Worm (Caenorhabditis elegans) whole organism, L1 larva: ENCODE data around the gene Y57G11C.46.
A peak's percentile ranks its signal among the peaks of the same experiment; 100 is the strongest.

Experiments
- C16A3.4 ChIP-seq: fragments of 150-350 bp; optimal IDR thresholded peaks from 2 replicates; lab custom pipeline; 2014; ENCODE audit warnings: missing biosample characterization, missing genetic modification characterization
- Y116A8C.19 ChIP-seq: sonication (generic microtip); optimal IDR thresholded peaks from 2 replicates; lab custom pipeline; 2016; ENCODE audit warnings: missing compliant biosample characterization, missing genetic modification characterization, borderline replicate concordance
- aha-1 ChIP-seq: fragments of 150-350 bp; optimal IDR thresholded peaks from 2 replicates; lab custom pipeline; 2014; ENCODE audit warnings: missing biosample characterization, missing genetic modification characterization
- aly-2 ChIP-seq: fragments of 150-350 bp; optimal IDR thresholded peaks from 2 replicates; lab custom pipeline; 2014; ENCODE audit warnings: missing biosample characterization, missing genetic modification characterization
- ama-1 ChIP-seq: fragments of 150-350 bp; optimal IDR thresholded peaks from 2 replicates; lab custom pipeline; 2014
- blmp-1 ChIP-seq: fragments of 150-350 bp; optimal IDR thresholded peaks from 2 replicates; lab custom pipeline; 2014; ENCODE audit warnings: missing biosample characterization, missing genetic modification characterization
- ceh-8 ChIP-seq: fragments of 200-800 bp; sonication (Bioruptor generic); optimal IDR thresholded peaks from 2 replicates; lab custom pipeline; 2018; ENCODE audit warnings: mild to moderate bottlenecking, missing genetic modification characterization, moderate library complexity, missing compliant biosample characterization
- ceh-82 ChIP-seq, 3 experiments: fragments of 150-350 bp in 1 of 3; sonication (generic microtip) in 2 of 3; optimal IDR thresholded peaks; 2 replicates each; lab custom pipeline; 2014 to 2017; ENCODE audit warnings: missing biosample characterization in 3 of 3, missing genetic modification characterization in 3 of 3
- ceh-88 ChIP-seq: fragments of 200-800 bp; sonication (Bioruptor generic); IDR thresholded peaks from 2 replicates; pipeline ENCODE4 v1.3.6; 2022; ENCODE audit warnings: missing genetic modification characterization, missing compliant biosample characterization
- ceh-90 ChIP-seq: sonication (generic microtip); optimal IDR thresholded peaks from 2 replicates; lab custom pipeline; 2016; ENCODE audit warnings: missing genetic modification characterization, missing compliant biosample characterization
- ces-1 ChIP-seq: fragments of 150-350 bp; optimal IDR thresholded peaks from 2 replicates; lab custom pipeline; 2014; ENCODE audit warnings: missing biosample characterization, missing genetic modification reagents, missing genetic modification characterization
- dsc-1 ChIP-seq: sonication (generic microtip); optimal IDR thresholded peaks from 2 replicates; lab custom pipeline; 2016; ENCODE audit warnings: mild to moderate bottlenecking, missing genetic modification characterization, missing compliant biosample characterization
- efl-3 ChIP-seq: fragments of 200-800 bp; sonication (Bioruptor generic); optimal IDR thresholded peaks from 2 replicates; lab custom pipeline; 2018; ENCODE audit warnings: mild to moderate bottlenecking, missing genetic modification characterization, missing compliant biosample characterization
- egl-27 ChIP-seq, 2 experiments: fragments of 150-350 bp in 1 of 2; sonication (generic microtip); optimal IDR thresholded peaks; 3 replicates each; lab custom pipeline; 2017 to 2018; ENCODE audit warnings: missing biosample characterization in 2 of 2, missing genetic modification characterization in 2 of 2, missing genetic modification reagents in 2 of 2
- elt-2 ChIP-seq: sonication (generic microtip); optimal IDR thresholded peaks from 2 replicates; lab custom pipeline; 2016; ENCODE audit warnings: missing genetic modification characterization, mild to moderate bottlenecking, inconsistent platforms, missing compliant biosample characterization, missing genetic modification reagents
- elt-3 ChIP-seq, 6 experiments: fragments of 150-350 bp in 1 of 6; sonication (generic microtip); optimal IDR thresholded peaks; 2 replicates each; lab custom pipeline; 2017 to 2018; ENCODE audit warnings: missing biosample characterization in 6 of 6, missing genetic modification characterization in 6 of 6, inconsistent platforms in 1 of 6
- ets-5 ChIP-seq: fragments of 200-800 bp; sonication (Bioruptor generic); IDR thresholded peaks from 2 replicates; pipeline ENCODE4 v1.3.6; 2022; ENCODE audit warnings: missing genetic modification characterization, missing compliant biosample characterization
- fkh-8 ChIP-seq: sonication (generic microtip); optimal IDR thresholded peaks from 2 replicates; lab custom pipeline; 2016; ENCODE audit warnings: mild to moderate bottlenecking, missing genetic modification characterization, missing compliant biosample characterization
- fos-1 ChIP-seq: fragments of 150-350 bp; optimal IDR thresholded peaks from 2 replicates; lab custom pipeline; 2014; ENCODE audit warnings: missing biosample characterization, missing genetic modification characterization
- grh-1 ChIP-seq: fragments of 200-800 bp; sonication (Bioruptor generic); IDR thresholded peaks from 2 replicates; pipeline ENCODE4 v1.3.6; 2022; ENCODE audit warnings: missing genetic modification reagents, missing genetic modification characterization, missing compliant biosample characterization
- hlh-17 ChIP-seq: fragments of 200-800 bp; sonication (Bioruptor generic); optimal IDR thresholded peaks from 2 replicates; lab custom pipeline; 2018; ENCODE audit warnings: missing genetic modification characterization, mild to moderate bottlenecking, missing compliant biosample characterization, moderate library complexity, borderline replicate concordance
- lin-13 ChIP-seq: fragments of 150-350 bp; optimal IDR thresholded peaks from 2 replicates; lab custom pipeline; 2014; ENCODE audit warnings: missing biosample characterization, missing genetic modification reagents, missing genetic modification characterization
- lin-39 ChIP-seq: fragments of 150-350 bp; optimal IDR thresholded peaks from 2 replicates; lab custom pipeline; 2014; ENCODE audit warnings: missing biosample characterization, missing genetic modification reagents, missing genetic modification characterization
- mdl-1 ChIP-seq, 2 experiments: fragments of 150-350 bp; optimal IDR thresholded peaks; 2 replicates each; lab custom pipeline; 2014 to 2017; ENCODE audit warnings: missing biosample characterization in 2 of 2, missing genetic modification characterization in 2 of 2, inconsistent platforms in 1 of 2
- mef-2 ChIP-seq: fragments of 150-350 bp; optimal IDR thresholded peaks from 2 replicates; lab custom pipeline; 2014; ENCODE audit warnings: missing biosample characterization, missing genetic modification characterization
- mep-1 ChIP-seq: fragments of 150-350 bp; optimal IDR thresholded peaks from 2 replicates; lab custom pipeline; 2014; ENCODE audit warnings: missing biosample characterization, missing genetic modification characterization
- nhr-11 ChIP-seq: fragments of 150-350 bp; optimal IDR thresholded peaks from 2 replicates; lab custom pipeline; 2014; ENCODE audit warnings: missing biosample characterization, missing genetic modification characterization
- nhr-12 ChIP-seq: sonication (generic microtip); optimal IDR thresholded peaks from 2 replicates; lab custom pipeline; 2017; ENCODE audit warnings: missing biosample characterization, missing genetic modification characterization
- nhr-19 ChIP-seq: fragments of 200-800 bp; sonication (Bioruptor generic); conservative IDR thresholded peaks from 2 replicates; pipeline ENCODE4 v1.3.6; 2022; ENCODE audit warnings: missing genetic modification characterization, missing compliant biosample characterization
- nhr-20 ChIP-seq: sonication (generic microtip); optimal IDR thresholded peaks from 2 replicates; lab custom pipeline; 2016; ENCODE audit warnings: mild to moderate bottlenecking, missing genetic modification characterization, missing compliant biosample characterization
- nhr-47 ChIP-seq: sonication (generic microtip); optimal IDR thresholded peaks from 2 replicates; lab custom pipeline; 2016; ENCODE audit warnings: mild to moderate bottlenecking, missing genetic modification characterization, moderate library complexity, missing compliant biosample characterization
- nhr-76 ChIP-seq: sonication (generic microtip); optimal IDR thresholded peaks from 2 replicates; lab custom pipeline; 2017; ENCODE audit warnings: missing biosample characterization, missing genetic modification characterization
- nhr-84 ChIP-seq: sonication (generic microtip); optimal IDR thresholded peaks from 2 replicates; lab custom pipeline; 2017; ENCODE audit warnings: missing biosample characterization, missing genetic modification characterization
- nhr-85 ChIP-seq: sonication (generic microtip); peaks from one replicate; lab custom pipeline; 2016; ENCODE audit warnings: missing genetic modification characterization, inconsistent platforms, missing compliant biosample characterization
- nhr-90 ChIP-seq: sonication (generic microtip); optimal IDR thresholded peaks from 2 replicates; lab custom pipeline; 2016; ENCODE audit warnings: mild to moderate bottlenecking, missing genetic modification characterization, missing compliant biosample characterization; ENCODE audit not compliant: poor library complexity
- pag-3 ChIP-seq: sonication (generic microtip); optimal IDR thresholded peaks from 2 replicates; lab custom pipeline; 2017; ENCODE audit warnings: missing genetic modification characterization, mild to moderate bottlenecking, missing compliant biosample characterization, antibody characterized with exemption, borderline replicate concordance; ENCODE audit not compliant: insufficient read depth
- pax-3 ChIP-seq: fragments of 200-800 bp; sonication (Bioruptor generic); optimal IDR thresholded peaks from 2 replicates; lab custom pipeline; 2018; ENCODE audit warnings: mild to moderate bottlenecking, missing genetic modification characterization, moderate library complexity, missing compliant biosample characterization
- pqm-1 ChIP-seq: sonication (generic microtip); optimal IDR thresholded peaks from 3 replicates; lab custom pipeline; 2017; ENCODE audit warnings: missing biosample characterization, missing genetic modification characterization
- rnt-1 ChIP-seq: sonication (generic microtip); optimal IDR thresholded peaks from 2 replicates; lab custom pipeline; 2016; ENCODE audit warnings: mild to moderate bottlenecking, missing genetic modification characterization, moderate library complexity, missing compliant biosample characterization
- snpc-4 ChIP-seq: fragments of 150-350 bp; optimal IDR thresholded peaks from 2 replicates; lab custom pipeline; 2014; ENCODE audit warnings: missing biosample characterization, missing genetic modification characterization
- snu-23 ChIP-seq: sonication (generic microtip); optimal IDR thresholded peaks from 2 replicates; lab custom pipeline; 2016; ENCODE audit warnings: missing genetic modification characterization, missing compliant biosample characterization
- sox-4 ChIP-seq: sonication (generic microtip); optimal IDR thresholded peaks from 2 replicates; lab custom pipeline; 2016; ENCODE audit warnings: missing genetic modification characterization, missing compliant biosample characterization
- tbx-2 ChIP-seq: sonication (generic microtip); optimal IDR thresholded peaks from 2 replicates; lab custom pipeline; 2016; ENCODE audit warnings: missing genetic modification characterization, missing compliant biosample characterization
- tlp-1 ChIP-seq: fragments of 150-350 bp; optimal IDR thresholded peaks from 2 replicates; lab custom pipeline; 2014; ENCODE audit warnings: missing biosample characterization, missing genetic modification characterization
- unc-130 ChIP-seq: fragments of 150-350 bp; optimal IDR thresholded peaks from 2 replicates; lab custom pipeline; 2017; ENCODE audit warnings: missing biosample characterization, missing genetic modification characterization, inconsistent platforms
- unc-30 ChIP-seq: sonication (generic microtip); optimal IDR thresholded peaks from 2 replicates; lab custom pipeline; 2017; ENCODE audit warnings: missing biosample characterization, missing genetic modification characterization
- xbp-1 ChIP-seq: sonication (generic microtip); optimal IDR thresholded peaks from 2 replicates; lab custom pipeline; 2016; ENCODE audit warnings: missing genetic modification characterization, missing compliant biosample characterization
- ztf-4 ChIP-seq: fragments of 150-350 bp; optimal IDR thresholded peaks from 2 replicates; lab custom pipeline; 2014; ENCODE audit warnings: missing biosample characterization, missing genetic modification characterization

Gene Y57G11C.46

DNA sequence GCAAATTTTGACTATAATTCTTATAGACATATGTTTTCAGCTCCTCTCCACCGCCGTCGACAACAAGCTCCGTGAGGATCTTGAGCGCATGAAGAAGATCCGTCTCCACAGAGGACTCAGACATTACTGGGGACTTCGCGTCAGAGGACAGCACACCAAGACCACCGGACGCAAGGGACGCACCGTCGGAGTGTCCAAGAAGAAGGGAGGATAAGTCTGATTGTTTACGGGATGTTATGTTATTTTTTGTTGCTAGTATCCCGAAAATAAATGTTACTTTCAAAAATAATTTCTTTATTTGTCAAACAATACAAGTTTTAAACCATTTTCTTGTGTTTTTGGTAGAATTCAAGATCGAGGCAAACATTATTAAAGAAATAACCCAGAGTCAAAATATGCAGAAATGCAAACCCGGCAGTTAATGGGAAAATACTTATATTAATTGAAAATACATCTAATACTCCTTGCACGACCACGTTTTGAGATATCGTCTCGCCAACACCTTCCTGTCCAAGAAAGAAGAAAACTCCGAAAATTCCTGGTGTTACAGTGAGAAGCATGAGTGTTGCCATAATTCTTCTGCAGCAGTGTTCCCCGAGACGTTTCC, 10.1 kb upstream of the Y57G11C.46 start:
- TF ChIP-seq nhr-85 (peak; percentile 31), xbp-1 (tag; lab: Kevin White, UChicago) (no peak)

DNA sequence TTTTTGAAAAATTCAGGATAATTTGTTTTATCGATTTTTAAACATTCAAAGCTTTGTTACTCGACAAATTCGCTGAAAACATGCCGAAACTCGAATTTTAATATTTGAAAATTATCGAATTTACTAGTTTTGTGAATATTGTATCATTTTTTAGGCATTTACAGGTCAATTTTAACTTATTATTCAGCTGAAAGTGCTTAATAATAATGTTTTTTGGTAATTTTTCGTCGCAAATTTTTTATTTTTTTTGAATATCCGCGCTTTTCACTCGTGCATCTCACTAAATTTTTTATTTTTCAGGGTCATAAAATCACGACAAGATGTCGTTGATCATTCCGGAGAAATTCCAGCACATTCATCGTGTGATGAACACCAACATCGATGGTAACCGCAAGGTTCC, 9.2 kb upstream of the Y57G11C.46 start, which contains the start of gene rps-18:
Gene rps-18, plus strand, starts transcription at position 301 of the 400 bp plus-strand sequence.
- TF ChIP-seq ztf-4 (tag; lab: Kevin White, UChicago), result no peak
- TF ChIP-seq nhr-11 (tag; lab: Kevin White, UChicago), result no peak
- no peak for TF ChIP-seq hlh-17 (GFP tag; lab: Kevin White, UChicago)
- TF ChIP-seq ets-5, result no peak
- TF ChIP-seq pax-3 (tag; lab: Kevin White, UChicago), result no peak
- no peak for TF ChIP-seq snu-23 (GFP tag; lab: Kevin White, UChicago)

DNA sequence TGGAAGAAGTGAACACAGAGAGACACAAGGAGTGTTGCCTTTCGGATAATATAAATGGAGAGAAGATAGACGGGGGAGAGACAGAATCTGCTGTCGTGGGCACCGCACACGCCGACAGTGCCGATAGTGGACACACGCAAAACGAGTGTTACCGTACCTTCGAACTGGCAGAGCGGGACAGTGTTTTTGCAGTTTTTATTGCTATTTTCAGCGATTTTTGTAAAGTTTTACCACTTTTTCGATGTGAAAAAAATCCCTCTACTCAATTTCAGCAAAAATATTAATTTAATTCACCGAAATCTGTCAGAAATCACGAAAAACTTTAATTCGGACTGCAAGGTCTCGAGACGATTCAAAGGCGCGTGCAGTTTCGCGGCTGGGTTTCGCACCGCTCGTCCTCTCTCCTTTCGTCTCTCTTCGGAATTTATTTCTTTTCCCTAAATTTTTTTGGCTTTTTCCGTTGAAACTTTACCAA, 8.7 kb upstream of the Y57G11C.46 start, which contains the start of gene sec-61.A:
Gene sec-61.A, minus strand, starts transcription at position 387 of the 475 bp plus-strand sequence.
- TF ChIP-seq ceh-82 (tag; optimal IDR thresholded peaks at IDR 0.05; lab: Kevin White, UChicago), result peak in 2 of 3 experiments; percentile 34 to 47
- peak; percentile 50 for TF ChIP-seq ceh-90 (tag; lab: Kevin White, UChicago)
- TF ChIP-seq sox-4 (tag; lab: Kevin White, UChicago), result peak; percentile 59
- no peak for TF ChIP-seq aha-1
- no peak for TF ChIP-seq mep-1 (tag; lab: Kevin White, UChicago)
- TF ChIP-seq nhr-47 (tag; lab: Kevin White, UChicago), result peak; percentile 92
- peak; percentile 78 for TF ChIP-seq dsc-1 (tag; lab: Kevin White, UChicago)
- TF ChIP-seq elt-3 (tag; optimal IDR thresholded peaks at IDR 0.05; lab: Kevin White, UChicago), result peak in 3 of 6 experiments; percentile 39 to 64 (median 58)
- TF ChIP-seq aly-2 (tag; lab: Kevin White, UChicago), result peak; percentile 57
- peak; percentile 93 for TF ChIP-seq xbp-1 (tag; lab: Kevin White, UChicago)
- TF ChIP-seq grh-1 (GFP tag; lab: Robert Waterston, UW), result peak; percentile 82
- TF ChIP-seq nhr-11 (tag; lab: Kevin White, UChicago), result no peak
- TF ChIP-seq fos-1 (tag; lab: Kevin White, UChicago), result peak; percentile 39
- peak; percentile 96 for TF ChIP-seq nhr-85
- TF ChIP-seq rnt-1 (tag; lab: Kevin White, UChicago), result peak; percentile 34
- TF ChIP-seq efl-3, result peak; percentile 31
- no peak for TF ChIP-seq tlp-1 (tag; lab: Kevin White, UChicago)
- peak in 1 of 2 experiments; percentile 27 for TF ChIP-seq egl-27 (tag; optimal IDR thresholded peaks at IDR 0.05; lab: Kevin White, UChicago)
- TF ChIP-seq blmp-1 (tag; lab: Kevin White, UChicago), result peak; percentile 3
- TF ChIP-seq ces-1 (GFP tag; lab: Kevin White, UChicago), result no peak
- no peak for TF ChIP-seq nhr-84
- TF ChIP-seq fkh-8 (tag; lab: Kevin White, UChicago), result peak; percentile 92
- TF ChIP-seq snpc-4 (tag; lab: Kevin White, UChicago), result peak; percentile 51
- peak; percentile 58 for TF ChIP-seq ceh-88 (GFP tag; lab: Robert Waterston, UW)
- TF ChIP-seq nhr-19, result peak; percentile 73
- TF ChIP-seq unc-130 (tag; lab: Kevin White, UChicago), result peak; percentile 2
- TF ChIP-seq unc-30 (tag; lab: Kevin White, UChicago), result no peak
- no peak for TF ChIP-seq nhr-12 (tag; lab: Kevin White, UChicago)
- TF ChIP-seq pag-3 (tag; lab: Kevin White, UChicago), result no peak
- peak; percentile 87 for TF ChIP-seq nhr-20 (tag; lab: Kevin White, UChicago)
- TF ChIP-seq mdl-1 (tag; optimal IDR thresholded peaks at IDR 0.05; lab: Kevin White, UChicago), result peak in 1 of 2 experiments; percentile 55
- TF ChIP-seq ceh-8 (GFP tag; lab: Kevin White, UChicago), result no peak
- TF ChIP-seq tbx-2 (tag; lab: Kevin White, UChicago), result peak; percentile 89
- TF ChIP-seq lin-13 (GFP tag; lab: Kevin White, UChicago), result peak; percentile 60
- TF ChIP-seq mef-2 (tag; lab: Kevin White, UChicago), result no peak
- no peak for TF ChIP-seq nhr-76 (tag; lab: Kevin White, UChicago)
- peak; percentile 40 for TF ChIP-seq C16A3.4 (tag; lab: Kevin White, UChicago)
- peak; percentile 35 for TF ChIP-seq elt-2 (tag; lab: Kevin White, UChicago)
- TF ChIP-seq pqm-1 (tag; lab: Kevin White, UChicago), result no peak
- no peak for TF ChIP-seq Y116A8C.19
- peak; percentile 85 for TF ChIP-seq nhr-90 (tag; lab: Kevin White, UChicago)
- TF ChIP-seq ama-1 (lab: Kevin White, UChicago), result no peak
- peak; percentile 45 for TF ChIP-seq lin-39 (tag; lab: Kevin White, UChicago)
- peak; percentile 76 for TF ChIP-seq pax-3 (tag; lab: Kevin White, UChicago)
